Worm (Caenorhabditis elegans): ENCODE results near the gene ugt-17.

ce11 chrV:10060039-10060438 is 44.7 kb downstream of the ugt-17 start:
- TF ChIP-seq egl-44 (GFP tag; IDR thresholded peaks at IDR 0.05) (no peak), pha-4 (tag; optimal IDR thresholded peaks at IDR 0.05) (no peak), snpc-1.1 (tag; optimal IDR thresholded peaks at IDR 0.05; ENCODE audit: insufficient read depth) (no peak), lir-1 (GFP tag; conservative IDR thresholded peaks at IDR 0.05) (no peak), fkh-3 (tag; optimal IDR thresholded peaks at IDR 0.05) (no peak), Y53G8AR.9 (GFP tag; conservative IDR thresholded peaks at IDR 0.05) (no peak), dpff-1 (tag; optimal IDR thresholded peaks at IDR 0.05) (no peak), sea-2 (GFP tag; IDR thresholded peaks at IDR 0.05) (no peak), F22D6.2 (tag; optimal IDR thresholded peaks at IDR 0.05) (no peak), F33H1.4 (GFP tag; IDR thresholded peaks at IDR 0.05) (no peak), ekl-4 (GFP tag; IDR thresholded peaks at IDR 0.05) (no peak), chd-7 (tag; optimal IDR thresholded peaks at IDR 0.05) (no peak)
